Fruit fly (Drosophila melanogaster) whole organism, embryonic: Measurements from ENCODE around the gene CG42269.

ENCODE experiments used
- Awh ChIP-seq: fragments of 200-800 bp; sonication (Bioruptor generic); IDR thresholded peaks from 2 replicates; pipeline ENCODE4, ENCODE4 v1.3.6; 2022; ENCODE audit warnings: missing biosample characterization, missing genetic modification characterization
- BtbVII ChIP-seq: fragments of 200-800 bp; sonication (Bioruptor generic); optimal IDR thresholded peaks from 3 replicates; lab custom pipeline; 2017; ENCODE audit warnings: missing biosample characterization, mild to moderate bottlenecking, missing genetic modification characterization
- CG10431 ChIP-seq: fragments of 200-800 bp; sonication (Bioruptor generic); optimal IDR thresholded peaks from 3 replicates; lab custom pipeline; 2018; ENCODE audit warnings: missing biosample characterization, mild to moderate bottlenecking, missing genetic modification characterization
- CG10654 ChIP-seq: fragments of 200-800 bp; sonication (Bioruptor generic); optimal IDR thresholded peaks from 2 replicates; lab custom pipeline; 2016; ENCODE audit warnings: missing biosample characterization, missing genetic modification characterization
- CG11560 ChIP-seq: fragments of 200-800 bp; sonication (Bioruptor generic); IDR thresholded peaks from 3 replicates; pipeline ENCODE4 v1.3.6; 2022; ENCODE audit warnings: missing biosample characterization, missing genetic modification characterization
- CG11723 ChIP-seq: fragments of 200-800 bp; sonication (Bioruptor generic); optimal IDR thresholded peaks from 2 replicates; lab custom pipeline; 2017; ENCODE audit warnings: missing biosample characterization, mild to moderate bottlenecking, missing genetic modification characterization
- CG12071 ChIP-seq: fragments of 200-800 bp; sonication (Bioruptor generic); optimal IDR thresholded peaks from 3 replicates; lab custom pipeline; 2018; ENCODE audit warnings: missing biosample characterization, mild to moderate bottlenecking, missing genetic modification characterization
- CG12104 ChIP-seq: fragments of 200-800 bp; sonication (Bioruptor generic); optimal IDR thresholded peaks from 3 replicates; lab custom pipeline; 2016; ENCODE audit warnings: missing biosample characterization, missing genetic modification characterization
- CG12155 ChIP-seq: fragments of 200-800 bp; sonication (Bioruptor generic); optimal IDR thresholded peaks from 3 replicates; lab custom pipeline; 2016; ENCODE audit warnings: missing biosample characterization, missing genetic modification characterization
- CG14014 ChIP-seq: fragments of 200-800 bp; sonication (Bioruptor generic); IDR thresholded peaks from 2 replicates; pipeline ENCODE4 v1.3.6; 2022; ENCODE audit warnings: missing biosample characterization, missing genetic modification characterization
- CG15269 ChIP-seq: fragments of 200-800 bp; sonication (Bioruptor generic); optimal IDR thresholded peaks from 2 replicates; lab custom pipeline; 2018; ENCODE audit warnings: missing biosample characterization, mild to moderate bottlenecking, missing genetic modification characterization, moderate library complexity
- CG16813 ChIP-seq: fragments of 200-800 bp; sonication (Bioruptor generic); IDR thresholded peaks from 3 replicates; pipeline ENCODE4 v1.3.6; 2022; ENCODE audit warnings: missing biosample characterization, missing genetic modification characterization; ENCODE audit not compliant: partially characterized antibody
- CG17802 ChIP-seq: fragments of 200-800 bp; sonication (Bioruptor generic); optimal IDR thresholded peaks from 2 replicates; lab custom pipeline; 2018; ENCODE audit warnings: missing biosample characterization, mild to moderate bottlenecking, missing genetic modification characterization, moderate library complexity
- CG2116 ChIP-seq: fragments of 200-800 bp; sonication (Bioruptor generic); optimal IDR thresholded peaks from 3 replicates; lab custom pipeline; 2018; ENCODE audit warnings: missing biosample characterization, mild to moderate bottlenecking, missing genetic modification characterization
- CG2875 ChIP-seq: fragments of 200-800 bp; sonication (Bioruptor generic); optimal IDR thresholded peaks from 2 replicates; lab custom pipeline; 2017; ENCODE audit warnings: missing biosample characterization, mild to moderate bottlenecking, missing genetic modification characterization, missing genetic modification reagents
- CG32772 ChIP-seq: fragments of 200-800 bp; sonication (Bioruptor generic); IDR thresholded peaks from 2 replicates; pipeline ENCODE4 v1.3.6; 2022; ENCODE audit warnings: missing biosample characterization, missing genetic modification characterization
- CG34224 ChIP-seq: fragments of 200-800 bp; sonication (Bioruptor generic); IDR thresholded peaks from 3 replicates; pipeline ENCODE4 v1.3.6; 2022; ENCODE audit warnings: missing biosample characterization, missing genetic modification characterization; ENCODE audit not compliant: partially characterized antibody
- CG3995 ChIP-seq: fragments of 200-800 bp; sonication (Bioruptor generic); optimal IDR thresholded peaks from 3 replicates; lab custom pipeline; 2016; ENCODE audit warnings: missing biosample characterization, missing genetic modification characterization
- CG4282 ChIP-seq: fragments of 200-800 bp; sonication (Bioruptor generic); optimal IDR thresholded peaks from 2 replicates; lab custom pipeline; 2016; ENCODE audit warnings: missing biosample characterization, missing genetic modification characterization
- CG6272 ChIP-seq: fragments of 200-800 bp; sonication (Bioruptor generic); IDR thresholded peaks from 2 replicates; pipeline ENCODE4 v1.3.6; 2022; ENCODE audit warnings: missing biosample characterization, missing genetic modification characterization
- CG6813 ChIP-seq: fragments of 200-800 bp; sonication (Bioruptor generic); optimal IDR thresholded peaks from 2 replicates; lab custom pipeline; 2017; ENCODE audit warnings: missing biosample characterization, missing genetic modification characterization, mild to moderate bottlenecking, moderate library complexity, missing genetic modification reagents
- CG7556 ChIP-seq: fragments of 200-800 bp; sonication (Bioruptor generic); optimal IDR thresholded peaks from 2 replicates; lab custom pipeline; 2017; ENCODE audit warnings: missing biosample characterization, mild to moderate bottlenecking, missing genetic modification characterization
- CG8478 ChIP-seq: fragments of >200 bp; optimal IDR thresholded peaks from 2 replicates; lab custom pipeline; 2018
- CG9215 ChIP-seq: fragments of 200-800 bp; sonication (Bioruptor generic); IDR thresholded peaks from 2 replicates; pipeline ENCODE4 v1.3.6; 2022; ENCODE audit warnings: missing biosample characterization, missing genetic modification characterization
- CG9437 ChIP-seq: fragments of 200-800 bp; sonication (Bioruptor generic); optimal IDR thresholded peaks from 2 replicates; lab custom pipeline; 2018; ENCODE audit warnings: missing biosample characterization, mild to moderate bottlenecking, missing genetic modification characterization
- CG9932 ChIP-seq: fragments of 200-800 bp; sonication (Bioruptor generic); IDR thresholded peaks from 2 replicates; pipeline ENCODE4 v1.3.6; 2022; ENCODE audit warnings: missing biosample characterization, missing genetic modification characterization
- HLH54F ChIP-seq: fragments of 200-800 bp; sonication (Bioruptor generic); optimal IDR thresholded peaks from 3 replicates; lab custom pipeline; 2016; ENCODE audit warnings: missing biosample characterization, missing genetic modification characterization
- PHDP ChIP-seq: fragments of 200-800 bp; sonication (Bioruptor generic); optimal IDR thresholded peaks from 3 replicates; lab custom pipeline; 2018; ENCODE audit warnings: missing biosample characterization, mild to moderate bottlenecking, missing genetic modification characterization, moderate library complexity
- Ravus ChIP-seq: fragments of 200-800 bp; sonication (Bioruptor generic); IDR thresholded peaks from 2 replicates; pipeline ENCODE4 v1.3.6; 2022; ENCODE audit warnings: missing biosample characterization, missing genetic modification characterization
- Six4 ChIP-seq: fragments of 200-800 bp; sonication (Bioruptor generic); optimal IDR thresholded peaks from 2 replicates; lab custom pipeline; 2016; ENCODE audit warnings: missing biosample characterization, missing genetic modification characterization
- Xbp1 ChIP-seq: fragments of 200-800 bp; sonication (Bioruptor generic); optimal IDR thresholded peaks from 3 replicates; lab custom pipeline; 2016; ENCODE audit warnings: missing biosample characterization, mild to moderate bottlenecking, missing genetic modification characterization
- al ChIP-seq: fragments of 200-800 bp; sonication (Bioruptor generic); IDR thresholded peaks from 2 replicates; pipeline ENCODE4 v1.3.6; 2022; ENCODE audit warnings: missing biosample characterization, missing genetic modification characterization
- az2 ChIP-seq: fragments of 200-800 bp; sonication (Bioruptor generic); optimal IDR thresholded peaks from 3 replicates; lab custom pipeline; 2016; ENCODE audit warnings: missing biosample characterization, missing genetic modification characterization
- dimm ChIP-seq: fragments of 200-800 bp; sonication (Bioruptor generic); IDR thresholded peaks from 2 replicates; pipeline ENCODE4 v1.3.6; 2022; ENCODE audit warnings: missing biosample characterization, missing genetic modification characterization
- fu2 ChIP-seq: fragments of 200-800 bp; sonication (Bioruptor generic); optimal IDR thresholded peaks from 2 replicates; lab custom pipeline; 2016; ENCODE audit warnings: missing biosample characterization, missing genetic modification characterization
- gcm ChIP-seq: fragments of 200-800 bp; sonication (Bioruptor generic); optimal IDR thresholded peaks from 2 replicates; lab custom pipeline; 2019; ENCODE audit warnings: missing biosample characterization, mild to moderate bottlenecking, missing genetic modification characterization, moderate library complexity
- gem ChIP-seq: fragments of 200-800 bp; sonication (Bioruptor generic); optimal IDR thresholded peaks from 2 replicates; lab custom pipeline; 2019; ENCODE audit warnings: missing biosample characterization, mild to moderate bottlenecking, missing genetic modification characterization, moderate library complexity
- mld ChIP-seq: fragments of 200-800 bp; sonication (Bioruptor generic); IDR thresholded peaks from 3 replicates; pipeline ENCODE4 v1.3.6; 2022; ENCODE audit warnings: missing biosample characterization, missing genetic modification characterization; ENCODE audit not compliant: partially characterized antibody
- nom ChIP-seq: fragments of 200-800 bp; sonication (Bioruptor generic); optimal IDR thresholded peaks from 2 replicates; lab custom pipeline; 2017; ENCODE audit warnings: missing biosample characterization, missing genetic modification characterization, mild to moderate bottlenecking, moderate library complexity, missing genetic modification reagents
- pb ChIP-seq: fragments of 200-800 bp; sonication (Bioruptor generic); optimal IDR thresholded peaks from 3 replicates; lab custom pipeline; 2016; ENCODE audit warnings: missing biosample characterization, missing genetic modification characterization
- pros ChIP-seq: fragments of 200-800 bp; sonication (Bioruptor generic); optimal IDR thresholded peaks from 3 replicates; lab custom pipeline; 2019; ENCODE audit warnings: missing biosample characterization, mild to moderate bottlenecking, missing genetic modification characterization, moderate library complexity
- pum ChIP-seq: fragments of 200-800 bp; sonication (Bioruptor generic); optimal IDR thresholded peaks from 2 replicates; lab custom pipeline; 2016; ENCODE audit warnings: missing biosample characterization, missing genetic modification characterization
- ranshi ChIP-seq: fragments of 200-800 bp; sonication (Bioruptor generic); IDR thresholded peaks from 2 replicates; pipeline ENCODE4 v1.3.6; 2022; ENCODE audit warnings: missing biosample characterization, missing genetic modification characterization
- schlank ChIP-seq: fragments of 200-800 bp; sonication (Bioruptor generic); optimal IDR thresholded peaks from 2 replicates; lab custom pipeline; 2018; ENCODE audit warnings: missing biosample characterization, mild to moderate bottlenecking, missing genetic modification characterization
- sens-2 ChIP-seq: fragments of 200-800 bp; sonication (Bioruptor generic); IDR thresholded peaks from 2 replicates; pipeline ENCODE4 v1.3.6; 2022; ENCODE audit warnings: missing biosample characterization, missing genetic modification characterization
- tap ChIP-seq: fragments of 200-800 bp; optimal IDR thresholded peaks from 3 replicates; lab custom pipeline; 2019; ENCODE audit warnings: missing biosample characterization, mild to moderate bottlenecking, missing genetic modification characterization, moderate library complexity
- unc-4 ChIP-seq: fragments of 200-800 bp; sonication (Bioruptor generic); IDR thresholded peaks from 2 replicates; pipeline ENCODE4 v1.3.6; 2022; ENCODE audit warnings: missing biosample characterization, missing genetic modification characterization; ENCODE audit not compliant: partially characterized antibody
- vvl ChIP-seq: fragments of 200-800 bp; sonication (Bioruptor generic); IDR thresholded peaks from 2 replicates; pipeline ENCODE4 v1.3.6; 2022; ENCODE audit warnings: missing biosample characterization, missing genetic modification characterization
- wek ChIP-seq: fragments of 200-800 bp; sonication (Bioruptor generic); optimal IDR thresholded peaks from 3 replicates; lab custom pipeline; 2018; ENCODE audit warnings: missing biosample characterization, mild to moderate bottlenecking, missing genetic modification characterization, moderate library complexity
- zfh1 ChIP-seq: fragments of 200-800 bp; sonication (Bioruptor generic); IDR thresholded peaks from 3 replicates; pipeline ENCODE4 v1.3.6; 2022; ENCODE audit warnings: missing biosample characterization, missing genetic modification characterization

CG42269 gene

dm6 chr3L:6085988-6086387 lies 19.9 kb downstream of the CG42269 start (continued):
- TF ChIP-seq CG17802 (no peak), CG11723 (GFP tag; lab: Kevin White, UChicago) (no peak), CG2875 (GFP tag; lab: Kevin White, UChicago) (no peak), CG12071 (no peak), az2 (GFP tag; lab: Kevin White, UChicago) (peak; percentile 37), BtbVII (GFP tag; lab: Kevin White, UChicago) (no peak), Xbp1 (GFP tag; lab: Kevin White, UChicago) (peak; percentile 36), CG2116 (GFP tag; lab: Kevin White, UChicago) (no peak), CG32772 (GFP tag; lab: Robert Waterston, UW) (no peak), ranshi (GFP tag; lab: Robert Waterston, UW) (no peak), vvl (GFP tag; lab: Robert Waterston, UW) (no peak), nom (GFP tag; lab: Kevin White, UChicago) (no peak), HLH54F (GFP tag; lab: Kevin White, UChicago) (no peak), dimm (GFP tag; lab: Robert Waterston, UW) (no peak), tap (tag; lab: Kevin White, UChicago) (no peak), CG8478 (lab: Kevin White, UChicago) (no peak), Six4 (no peak), CG12155 (GFP tag; lab: Kevin White, UChicago) (peak; percentile 23), CG12104 (GFP tag; lab: Kevin White, UChicago) (no peak), CG6272 (GFP tag; lab: Robert Waterston, UW) (no peak), sens-2 (GFP tag; lab: Robert Waterston, UW) (no peak), pros (GFP tag; lab: Kevin White, UChicago) (no peak), CG3995 (GFP tag; lab: Kevin White, UChicago) (no peak), schlank (tag; lab: Kevin White, UChicago) (no peak), CG10654 (GFP tag; lab: Kevin White, UChicago) (no peak), wek (GFP tag; lab: Kevin White, UChicago) (no peak), zfh1 (GFP tag; lab: Robert Waterston, UW) (no peak), unc-4 (GFP tag; lab: Robert Waterston, UW) (no peak), CG14014 (GFP tag; lab: Robert Waterston, UW) (no peak), CG34224 (no peak), CG9437 (GFP tag; lab: Kevin White, UChicago) (no peak), CG7556 (GFP tag; lab: Kevin White, UChicago) (peak; percentile 36)

dm6 chr3L:6093213-6093612 lies 27.1 kb downstream of the CG42269 start, which contains the start of gene CG10469:
Gene CG10469 (minus strand): TSS chr3L:6093313.
- TF ChIP-seq mld (GFP tag; lab: Robert Waterston, UW) (no peak), HLH54F (GFP tag; lab: Kevin White, UChicago) (no peak), CG16813 (0 out of 3 replicates have a peak, but pooled peaks have one; percentile 16)
- TF ChIP-seq, all 482 proteins: peak for 1

- peak; percentile 96 for TF ChIP-seq CG9215 (GFP tag; lab: Robert Waterston, UW)
- TF ChIP-seq CG15269 = peak; percentile 95
- TF ChIP-seq PHDP (tag; lab: Kevin White, UChicago) = peak; percentile 97
- peak; percentile 98 for TF ChIP-seq gem
- TF ChIP-seq Awh = peak; percentile 91
- peak; percentile 91 for TF ChIP-seq CG11560 (tag; lab: Robert Waterston, UW)
- TF ChIP-seq al (GFP tag; lab: Robert Waterston, UW) = peak; percentile 98
- TF ChIP-seq CG10431 (GFP tag; lab: Kevin White, UChicago) = peak; percentile 69
- peak; percentile 83 for TF ChIP-seq pum
- TF ChIP-seq CG16813 = peak; percentile 75
- TF ChIP-seq CG9932 (GFP tag; lab: Robert Waterston, UW) = peak; percentile 99
- peak; percentile 76 for TF ChIP-seq fu2
- TF ChIP-seq CG4282 (GFP tag; lab: Kevin White, UChicago) = peak; percentile 43
- TF ChIP-seq CG6813 (GFP tag; lab: Kevin White, UChicago) = peak; percentile 80
- peak; percentile 88 for TF ChIP-seq Ravus (GFP tag; lab: Robert Waterston, UW)
- peak; percentile 88 for TF ChIP-seq gcm
- TF ChIP-seq pb (GFP tag; lab: Kevin White, UChicago) = peak; percentile 2
These were observed 28.6 kb downstream of the CG42269 start, which contains the start of the genes CG10467 and loj for dm6 chr3L:6094697-6095096. Gene CG10467 (minus strand): TSS chr3L:6094747. Gene loj (plus strand): TSS chr3L:6094987.
